Worm (Caenorhabditis elegans): ENCODE measurements around the gene sodh-2.

- TF ChIP-seq lsy-2 (tag; optimal IDR thresholded peaks at IDR 0.05) = no peak
- TF ChIP-seq nhr-76 (tag; optimal IDR thresholded peaks at IDR 0.05) = no peak
- TF ChIP-seq elt-1 (tag; optimal IDR thresholded peaks at IDR 0.05; ENCODE audit: borderline replicate concordance, insufficient read depth) = no peak
- TF ChIP-seq snpc-4 (tag; optimal IDR thresholded peaks at IDR 0.05) = no peak
- no peak for TF ChIP-seq nhr-237 (tag; optimal IDR thresholded peaks at IDR 0.05)
- no peak for TF ChIP-seq nhr-28 (tag; optimal IDR thresholded peaks at IDR 0.05)
- TF ChIP-seq M03D4.4 (tag; optimal IDR thresholded peaks at IDR 0.05) = no peak
Observed at ce11 chrV:11900127-11900526, 9.1 kb upstream of the sodh-2 start.

Measured in whole organism, mixed stage, embryonic.